Fruit fly (Drosophila melanogaster) Kc167 (cell line): Measurements from ENCODE around the gene Sam-S.

Experiments used
- Sin3A ChIP-seq: fragments of >200 bp; optimal IDR thresholded peaks from 2 replicates; lab custom pipeline; 2018; ENCODE audit warnings: missing external identifiers
- insv ChIP-seq: fragments of >200 bp; optimal IDR thresholded peaks from 3 replicates; lab custom pipeline; 2018; ENCODE audit warnings: missing external identifiers
- psq ChIP-seq: fragments of >200 bp; optimal IDR thresholded peaks from 2 replicates; lab custom pipeline; 2017; ENCODE audit warnings: missing external identifiers

dm6 chr2L:146503-146902 is 39.8 kb downstream of the Sam-S start:
- TF ChIP-seq Sin3A (lab: Kevin White, UChicago), result no peak
- no peak for TF ChIP-seq insv (lab: Kevin White, UChicago)
- no peak for TF ChIP-seq psq
